Fruit fly (Drosophila melanogaster) whole organism, prepupa: ENCODE results near the gene CG5421.

Experiments
- CG10669 ChIP-seq: fragments of 200-800 bp; sonication (Bioruptor generic); optimal IDR thresholded peaks from 3 replicates; lab custom pipeline; 2018; ENCODE audit warnings: missing biosample characterization, mild to moderate bottlenecking, missing genetic modification characterization, moderate library complexity
- CG16779 ChIP-seq: fragments of 200-800 bp; sonication (Bioruptor generic); optimal IDR thresholded peaks from 3 replicates; lab custom pipeline; 2017; ENCODE audit warnings: missing biosample characterization, mild to moderate bottlenecking, missing genetic modification characterization
- CG6792 ChIP-seq: fragments of 200-800 bp; sonication (Bioruptor generic); optimal IDR thresholded peaks from 3 replicates; lab custom pipeline; 2016; ENCODE audit warnings: missing biosample characterization, missing genetic modification characterization
- Hr38 ChIP-seq: sonication (Bioruptor generic); optimal IDR thresholded peaks from 2 replicates; lab custom pipeline; 2016; ENCODE audit warnings: missing biosample characterization, missing genetic modification characterization
- Hr39 ChIP-seq: fragments of 200-800 bp; sonication (Bioruptor generic); optimal IDR thresholded peaks from 2 replicates; lab custom pipeline; 2016; ENCODE audit warnings: missing biosample characterization, missing genetic modification characterization
- Sox14 ChIP-seq: fragments of 200-800 bp; sonication (Bioruptor generic); optimal IDR thresholded peaks from 3 replicates; lab custom pipeline; 2016; ENCODE audit warnings: missing biosample characterization, missing genetic modification characterization
- acj6 ChIP-seq: fragments of 200-800 bp; sonication (Bioruptor generic); optimal IDR thresholded peaks from 3 replicates; lab custom pipeline; 2016; ENCODE audit warnings: missing biosample characterization, missing genetic modification characterization
- svp ChIP-seq: fragments of 200-800 bp; sonication (Bioruptor generic); peaks from one replicate; lab custom pipeline; 2016; ENCODE audit warnings: missing biosample characterization, missing genetic modification characterization

DNA sequence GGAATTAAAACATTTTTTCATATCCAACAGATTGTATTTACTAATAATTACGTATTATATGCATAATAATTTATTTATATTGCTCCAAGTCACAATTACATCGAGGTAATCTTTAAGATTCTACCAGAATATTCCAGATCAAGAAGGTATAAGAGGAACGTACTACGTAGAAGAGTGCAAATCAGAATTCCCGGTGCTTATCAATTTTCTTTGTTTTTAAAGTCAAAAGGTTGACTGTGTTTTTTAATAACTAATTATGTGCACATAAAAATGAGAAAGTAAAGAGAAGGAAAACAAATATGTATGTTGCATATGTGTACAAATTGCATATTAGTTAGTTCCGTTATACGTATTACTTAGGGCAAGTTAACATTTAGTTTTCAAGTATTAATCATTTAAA lies 26.7 kb downstream of the CG5421 start:
- TF ChIP-seq svp (GFP tag; lab: Kevin White, UChicago): peak; percentile 91
- no peak for TF ChIP-seq Hr39
- no peak for TF ChIP-seq CG6792 (GFP tag; lab: Kevin White, UChicago)
- no peak for TF ChIP-seq acj6 (GFP tag; lab: Kevin White, UChicago)
- TF ChIP-seq Sox14: no peak
- TF ChIP-seq CG10669 (GFP tag; lab: Kevin White, UChicago): no peak
- TF ChIP-seq CG16779 (tag; lab: Kevin White, UChicago): no peak
- no peak for TF ChIP-seq Hr38 (GFP tag; lab: Kevin White, UChicago)
